Fruit fly (Drosophila melanogaster) whole organism, embryonic: Measurements from ENCODE around the gene CG33267.

Source experiments
- Atf3 ChIP-seq: fragments of 200-800 bp; sonication (Bioruptor generic); optimal IDR thresholded peaks from 3 replicates; lab custom pipeline; 2016; ENCODE audit warnings: missing biosample characterization, missing genetic modification characterization
- Blimp-1 ChIP-seq: fragments of 200-800 bp; sonication (Bioruptor generic); optimal IDR thresholded peaks from 3 replicates; lab custom pipeline; 2018; ENCODE audit warnings: missing biosample characterization, missing genetic modification characterization, mild to moderate bottlenecking, moderate library complexity, missing genetic modification reagents
- CG11695 ChIP-seq: fragments of 200-800 bp; sonication (Bioruptor generic); IDR thresholded peaks from 3 replicates; pipeline ENCODE4 v1.3.6; 2022; ENCODE audit warnings: missing biosample characterization, missing genetic modification characterization
- CG12769 ChIP-seq: fragments of 200-800 bp; sonication (Bioruptor generic); optimal IDR thresholded peaks from 2 replicates; lab custom pipeline; 2019; ENCODE audit warnings: missing biosample characterization, mild to moderate bottlenecking, missing genetic modification characterization, moderate library complexity
- CG13123 ChIP-seq: fragments of 200-800 bp; sonication (Bioruptor generic); optimal IDR thresholded peaks from 2 replicates; lab custom pipeline; 2016; ENCODE audit warnings: missing biosample characterization, missing genetic modification characterization
- CG14014 ChIP-seq: fragments of 200-800 bp; sonication (Bioruptor generic); IDR thresholded peaks from 2 replicates; pipeline ENCODE4 v1.3.6; 2022; ENCODE audit warnings: missing biosample characterization, missing genetic modification characterization
- CG14050 ChIP-seq: fragments of 200-800 bp; sonication (Bioruptor generic); IDR thresholded peaks from 3 replicates; pipeline ENCODE4 v1.3.6; 2022; ENCODE audit warnings: missing biosample characterization, missing genetic modification characterization
- CG14860 ChIP-seq: fragments of 200-800 bp; sonication (Bioruptor generic); IDR thresholded peaks from 3 replicates; pipeline ENCODE4 v1.3.6; 2022; ENCODE audit warnings: missing biosample characterization, missing genetic modification characterization; ENCODE audit not compliant: partially characterized antibody
- CG16813 ChIP-seq: fragments of 200-800 bp; sonication (Bioruptor generic); IDR thresholded peaks from 3 replicates; pipeline ENCODE4 v1.3.6; 2022; ENCODE audit warnings: missing biosample characterization, missing genetic modification characterization; ENCODE audit not compliant: partially characterized antibody
- CG17829 ChIP-seq: fragments of 200-800 bp; optimal IDR thresholded peaks from 2 replicates; lab custom pipeline; 2019; ENCODE audit warnings: missing biosample characterization, mild to moderate bottlenecking, missing genetic modification characterization, moderate library complexity
- CG1832 ChIP-seq: fragments of 200-800 bp; sonication (Bioruptor generic); optimal IDR thresholded peaks from 2 replicates; lab custom pipeline; 2017; ENCODE audit warnings: missing biosample characterization, mild to moderate bottlenecking, missing genetic modification characterization, inconsistent platforms
- CG2120 ChIP-seq: fragments of 200-800 bp; sonication (Bioruptor generic); optimal IDR thresholded peaks from 3 replicates; lab custom pipeline; 2016; ENCODE audit warnings: missing biosample characterization, missing genetic modification characterization
- CG30431 ChIP-seq: fragments of 200-800 bp; sonication (Bioruptor generic); optimal IDR thresholded peaks from 2 replicates; lab custom pipeline; 2017; ENCODE audit warnings: missing biosample characterization, missing genetic modification characterization
- CG31441 ChIP-seq: fragments of 200-800 bp; sonication (Bioruptor generic); IDR thresholded peaks from 2 replicates; pipeline ENCODE4 v1.3.6; 2022; ENCODE audit warnings: missing biosample characterization, missing genetic modification characterization
- CG4820 ChIP-seq: fragments of 200-800 bp; sonication (Bioruptor generic); optimal IDR thresholded peaks from 3 replicates; lab custom pipeline; 2016; ENCODE audit warnings: missing biosample characterization, missing genetic modification characterization
- CG6791 ChIP-seq: fragments of 200-800 bp; sonication (Bioruptor generic); IDR thresholded peaks from 3 replicates; pipeline ENCODE4 v1.3.6; 2022; ENCODE audit warnings: missing biosample characterization, missing genetic modification characterization; ENCODE audit not compliant: partially characterized antibody
- CG6813 ChIP-seq: fragments of 200-800 bp; sonication (Bioruptor generic); optimal IDR thresholded peaks from 2 replicates; lab custom pipeline; 2017; ENCODE audit warnings: missing biosample characterization, missing genetic modification characterization, mild to moderate bottlenecking, moderate library complexity, missing genetic modification reagents
- CG9932 ChIP-seq: fragments of 200-800 bp; sonication (Bioruptor generic); IDR thresholded peaks from 2 replicates; pipeline ENCODE4 v1.3.6; 2022; ENCODE audit warnings: missing biosample characterization, missing genetic modification characterization
- D19B ChIP-seq: fragments of 200-800 bp; sonication (Bioruptor generic); optimal IDR thresholded peaks from 2 replicates; lab custom pipeline; 2017; ENCODE audit warnings: missing biosample characterization, mild to moderate bottlenecking, missing genetic modification characterization
- E2f1 ChIP-seq: fragments of 200-800 bp; sonication (Bioruptor generic); IDR thresholded peaks from 2 replicates; pipeline ENCODE4 v1.3.6; 2022; ENCODE audit warnings: missing biosample characterization, missing genetic modification characterization
- Ets97D ChIP-seq: fragments of 200-800 bp; sonication (Bioruptor generic); optimal IDR thresholded peaks from 3 replicates; lab custom pipeline; 2016; ENCODE audit warnings: missing biosample characterization, missing genetic modification characterization
- Fer1 ChIP-seq: fragments of 200-800 bp; sonication (Bioruptor generic); optimal IDR thresholded peaks from 2 replicates; lab custom pipeline; 2017; ENCODE audit warnings: missing biosample characterization, mild to moderate bottlenecking, missing genetic modification characterization
- H15 ChIP-seq: fragments of 200-800 bp; sonication (Bioruptor generic); IDR thresholded peaks from 3 replicates; pipeline ENCODE4 v1.3.6; 2022; ENCODE audit warnings: missing biosample characterization, missing genetic modification characterization
- HLH54F ChIP-seq: fragments of 200-800 bp; sonication (Bioruptor generic); optimal IDR thresholded peaks from 3 replicates; lab custom pipeline; 2016; ENCODE audit warnings: missing biosample characterization, missing genetic modification characterization
- Hsf ChIP-seq: fragments of 200-800 bp; sonication (Bioruptor generic); optimal IDR thresholded peaks from 3 replicates; lab custom pipeline; 2016; ENCODE audit warnings: missing biosample characterization, missing genetic modification characterization
- Lim3 ChIP-seq: fragments of 200-800 bp; sonication (Bioruptor generic); IDR thresholded peaks from 2 replicates; pipeline ENCODE4 v1.3.6; 2022; ENCODE audit warnings: missing biosample characterization, missing genetic modification characterization
- Meics ChIP-seq: fragments of 200-800 bp; sonication (Bioruptor generic); optimal IDR thresholded peaks from 2 replicates; lab custom pipeline; 2017; ENCODE audit warnings: missing biosample characterization, mild to moderate bottlenecking, missing genetic modification characterization
- NC2β ChIP-seq: fragments of 200-800 bp; sonication (Bioruptor generic); optimal IDR thresholded peaks from 2 replicates; lab custom pipeline; 2016; ENCODE audit warnings: missing biosample characterization, missing genetic modification characterization
- NFAT ChIP-seq: fragments of 200-800 bp; sonication (Bioruptor generic); IDR thresholded peaks from 2 replicates; pipeline ENCODE4 v1.3.6; 2022; ENCODE audit warnings: missing biosample characterization, missing genetic modification characterization
- NfI ChIP-seq: fragments of 200-800 bp; sonication (Bioruptor generic); optimal IDR thresholded peaks from 3 replicates; lab custom pipeline; 2018; ENCODE audit warnings: missing biosample characterization, mild to moderate bottlenecking, missing genetic modification characterization, moderate library complexity
- PHDP ChIP-seq: fragments of 200-800 bp; sonication (Bioruptor generic); optimal IDR thresholded peaks from 3 replicates; lab custom pipeline; 2018; ENCODE audit warnings: missing biosample characterization, mild to moderate bottlenecking, missing genetic modification characterization, moderate library complexity
- bcd ChIP-seq: fragments of 200-800 bp; sonication (Bioruptor generic); optimal IDR thresholded peaks from 2 replicates; lab custom pipeline; 2017; ENCODE audit warnings: missing biosample characterization, mild to moderate bottlenecking, missing genetic modification characterization
- chinmo ChIP-seq: fragments of 200-800 bp; sonication (Bioruptor generic); IDR thresholded peaks from 4 replicates; pipeline ENCODE4 v1.3.6; 2022; ENCODE audit warnings: missing biosample characterization, missing genetic modification characterization; ENCODE audit not compliant: partially characterized antibody
- ci ChIP-seq: fragments of 200-800 bp; sonication (Bioruptor generic); IDR thresholded peaks from 3 replicates; pipeline ENCODE4 v1.3.6; 2022; ENCODE audit warnings: missing biosample characterization, missing genetic modification characterization
- dimm ChIP-seq: fragments of 200-800 bp; sonication (Bioruptor generic); IDR thresholded peaks from 2 replicates; pipeline ENCODE4 v1.3.6; 2022; ENCODE audit warnings: missing biosample characterization, missing genetic modification characterization
- esg ChIP-seq: fragments of 200-800 bp; sonication (Bioruptor generic); conservative IDR thresholded peaks from 2 replicates; pipeline ENCODE4 v1.3.6; 2022; ENCODE audit warnings: missing biosample characterization, missing genetic modification characterization
- exex ChIP-seq: fragments of 200-800 bp; sonication (Bioruptor generic); optimal IDR thresholded peaks from 4 replicates; lab custom pipeline; 2018; ENCODE audit warnings: missing biosample characterization, mild to moderate bottlenecking, missing genetic modification characterization, moderate library complexity
- gt ChIP-seq: fragments of 200-800 bp; sonication (Bioruptor generic); IDR thresholded peaks from 2 replicates; pipeline ENCODE4 v1.3.6; 2022; ENCODE audit warnings: missing biosample characterization, missing genetic modification characterization
- jing ChIP-seq: fragments of 200-800 bp; sonication (Bioruptor generic); optimal IDR thresholded peaks from 2 replicates; lab custom pipeline; 2018; ENCODE audit warnings: missing biosample characterization, mild to moderate bottlenecking, missing genetic modification characterization
- ken ChIP-seq: fragments of 200-800 bp; sonication (Bioruptor generic); IDR thresholded peaks from 3 replicates; pipeline ENCODE4 v1.3.6; 2022; ENCODE audit warnings: missing biosample characterization, missing genetic modification characterization
- kni ChIP-seq: fragments of 200-800 bp; sonication (Bioruptor generic); optimal IDR thresholded peaks from 3 replicates; lab custom pipeline; 2017; ENCODE audit warnings: mild to moderate bottlenecking, missing biosample characterization, missing genetic modification reagents, missing genetic modification characterization
- lov ChIP-seq, 2 experiments: fragments of 200-800 bp in 1 of 2; fragments of >200 bp in 1 of 2; sonication (Bioruptor generic) in 1 of 2; IDR thresholded peaks in 1 of 2; optimal IDR thresholded peaks in 1 of 2; 2 replicates in 1 of 2; 3 replicates in 1 of 2; pipeline versions ENCODE4 v1.3.6 to Lab custom; 2017 to 2022; ENCODE audit warnings: missing biosample characterization in 1 of 2, missing genetic modification characterization in 1 of 2
- pfk ChIP-seq: fragments of 200-800 bp; sonication (Bioruptor generic); optimal IDR thresholded peaks from 2 replicates; lab custom pipeline; 2018; ENCODE audit warnings: missing biosample characterization, mild to moderate bottlenecking, missing genetic modification characterization, moderate library complexity
- pnt ChIP-seq: fragments of 200-800 bp; sonication (Bioruptor generic); optimal IDR thresholded peaks from 3 replicates; lab custom pipeline; 2016; ENCODE audit warnings: missing biosample characterization, missing genetic modification characterization
- ro ChIP-seq: fragments of 200-800 bp; sonication (Bioruptor generic); IDR thresholded peaks from 2 replicates; pipeline ENCODE4 v1.3.6; 2022; ENCODE audit warnings: missing biosample characterization, missing genetic modification characterization
- sc ChIP-seq, 3 experiments: fragments of >200 bp in 2 of 3; fragments of 200-800 bp in 1 of 3; sonication (Bioruptor generic) in 1 of 3; optimal IDR thresholded peaks; 2 replicates in 2 of 3; 3 replicates in 1 of 3; lab custom pipeline; 2017; ENCODE audit warnings: mild to moderate bottlenecking in 1 of 3, missing biosample characterization in 1 of 3, missing genetic modification characterization in 1 of 3, missing genetic modification reagents in 1 of 3
- sqz ChIP-seq: fragments of 200-800 bp; sonication (Bioruptor generic); optimal IDR thresholded peaks from 3 replicates; lab custom pipeline; 2018; ENCODE audit warnings: missing biosample characterization, mild to moderate bottlenecking, missing genetic modification characterization
- tna ChIP-seq: fragments of 200-800 bp; sonication (Bioruptor generic); IDR thresholded peaks from 2 replicates; pipeline ENCODE4 v1.3.6; 2022; ENCODE audit warnings: missing biosample characterization, missing genetic modification characterization; ENCODE audit not compliant: partially characterized antibody
- ttk ChIP-seq: fragments of 200-800 bp; sonication (Bioruptor generic); IDR thresholded peaks from 2 replicates; pipeline ENCODE4 v2.1.2; 2022; ENCODE audit warnings: missing biosample characterization, missing genetic modification characterization

The CG33267 gene

dm6 chr3L:11536767-11537419, 27.4 kb upstream of the CG33267 start (continued):
- TF ChIP-seq CG6791 (GFP tag; lab: Robert Waterston, UW) (0 out of 3 replicates have a peak, but pooled peaks have one; percentile 8), sqz (GFP tag; lab: Kevin White, UChicago) (no peak), H15 (no peak), CG6813 (GFP tag; lab: Kevin White, UChicago) (no peak), gt (GFP tag; lab: Robert Waterston, UW) (no peak), Fer1 (GFP tag; lab: Kevin White, UChicago) (no peak), ro (GFP tag; lab: Robert Waterston, UW) (no peak), CG12769 (tag; lab: Kevin White, UChicago) (peak; percentile 38), Ets97D (GFP tag; lab: Kevin White, UChicago) (no peak), jing (GFP tag; lab: Kevin White, UChicago) (no peak), CG17829 (no peak), E2f1 (no peak), pfk (GFP tag; lab: Kevin White, UChicago) (no peak), lov (optimal IDR thresholded peaks at IDR 0.05; lab: Kevin White, UChicago) (no peak), lov (GFP tag; IDR thresholded peaks at IDR 0.05; lab: Robert Waterston, UW) (no peak), chinmo (GFP tag; lab: Robert Waterston, UW) (0 out of 4 replicates have a peak, but pooled peaks have one; percentile 75), CG14014 (GFP tag; lab: Robert Waterston, UW) (peak; percentile 25; the same call in 1 of the 2 replicates), Hsf (no peak), CG1832 (no peak), Meics (GFP tag; lab: Kevin White, UChicago) (no peak), tna (GFP tag; lab: Robert Waterston, UW) (0 out of 2 replicates have a peak, but pooled peaks have one; percentile 26), pnt (GFP tag; lab: Kevin White, UChicago) (no peak), kni (GFP tag; lab: Kevin White, UChicago) (peak; percentile 52), exex (tag; lab: Kevin White, UChicago) (no peak), ci (peak; percentile 55; the same call in 2 of the 3 replicates), CG9932 (GFP tag; lab: Robert Waterston, UW) (peak; percentile 10; the same call in 1 of the 2 replicates), bcd (GFP tag; lab: Kevin White, UChicago) (peak; percentile 2), NfI (GFP tag; lab: Kevin White, UChicago) (no peak), dimm (GFP tag; lab: Robert Waterston, UW) (no peak), CG31441 (no peak), HLH54F (no peak), CG14050 (GFP tag; lab: Robert Waterston, UW) (no peak), CG13123 (GFP tag; lab: Kevin White, UChicago) (no peak), Blimp-1 (peak; percentile 0), PHDP (tag; lab: Kevin White, UChicago) (no peak), NFAT (GFP tag; lab: Robert Waterston, UW) (peak; percentile 47), CG30431 (no peak), Lim3 (GFP tag; lab: Robert Waterston, UW) (no peak), ken (GFP tag; lab: Robert Waterston, UW) (no peak), CG14860 (GFP tag; lab: Robert Waterston, UW) (no peak), sc (optimal IDR thresholded peaks at IDR 0.05; lab: Kevin White, UChicago) (no peak), sc (GFP tag; optimal IDR thresholded peaks at IDR 0.05; lab: Kevin White, UChicago) (no peak), CG11695 (0 out of 3 replicates have a peak, but pooled peaks have one; percentile 22), esg (GFP tag; lab: Robert Waterston, UW) (no peak), ttk (GFP tag; lab: Robert Waterston, UW) (no peak), CG4820 (no peak), CG2120 (peak; percentile 33), NC2β (no peak), Atf3 (GFP tag; lab: Kevin White, UChicago) (no peak), D19B (GFP tag; lab: Kevin White, UChicago) (peak; percentile 74), CG16813 (GFP tag; lab: Robert Waterston, UW) (no peak)
